Fruit fly (Drosophila melanogaster) whole organism, adult: ENCODE results near the gene Jon25Bii.

Source experiments
- CG11617 ChIP-seq: fragments of 200-800 bp; sonication (Bioruptor generic); optimal IDR thresholded peaks from 2 replicates; lab custom pipeline; 2017; ENCODE audit warnings: mild to moderate bottlenecking, missing biosample characterization, missing genetic modification reagents, missing genetic modification characterization
- CG12768 ChIP-seq: fragments of 200-800 bp; sonication (Bioruptor generic); optimal IDR thresholded peaks from 2 replicates; lab custom pipeline; 2017; ENCODE audit warnings: missing biosample characterization, missing genetic modification characterization, mild to moderate bottlenecking, moderate library complexity, missing genetic modification reagents
- CG14711 ChIP-seq: fragments of 200-800 bp; sonication (Bioruptor generic); optimal IDR thresholded peaks from 2 replicates; lab custom pipeline; 2018; ENCODE audit warnings: missing biosample characterization, mild to moderate bottlenecking, missing genetic modification characterization, moderate library complexity
- CG1620 ChIP-seq: fragments of 200-800 bp; sonication (Bioruptor generic); optimal IDR thresholded peaks from 2 replicates; lab custom pipeline; 2016; ENCODE audit warnings: missing biosample characterization, missing genetic modification characterization
- CG7045 ChIP-seq: fragments of 200-800 bp; sonication (Bioruptor generic); optimal IDR thresholded peaks from 2 replicates; lab custom pipeline; 2017; ENCODE audit warnings: missing biosample characterization, mild to moderate bottlenecking, missing genetic modification characterization
- Crg-1 ChIP-seq: fragments of 200-800 bp; sonication (Bioruptor generic); optimal IDR thresholded peaks from 2 replicates; lab custom pipeline; 2016; ENCODE audit warnings: missing biosample characterization, missing genetic modification characterization
- Hr96 ChIP-seq: fragments of 200-800 bp; sonication (Bioruptor generic); optimal IDR thresholded peaks from 2 replicates; lab custom pipeline; 2016; ENCODE audit warnings: missing biosample characterization, missing genetic modification characterization
- Mnt ChIP-seq: fragments of 200-800 bp; sonication (Bioruptor generic); optimal IDR thresholded peaks from 2 replicates; lab custom pipeline; 2016; ENCODE audit warnings: missing biosample characterization, mild to moderate bottlenecking, missing genetic modification characterization
- cic ChIP-seq: fragments of 200-800 bp; sonication (Bioruptor generic); optimal IDR thresholded peaks from 2 replicates; lab custom pipeline; 2017; ENCODE audit warnings: missing biosample characterization, mild to moderate bottlenecking, missing genetic modification characterization, moderate library complexity
- pad ChIP-seq: fragments of 200-800 bp; sonication (Bioruptor generic); optimal IDR thresholded peaks from 3 replicates; lab custom pipeline; 2017; ENCODE audit warnings: missing biosample characterization, missing genetic modification characterization, mild to moderate bottlenecking, moderate library complexity, missing genetic modification reagents
- tj ChIP-seq: fragments of 200-800 bp; sonication (Bioruptor generic); optimal IDR thresholded peaks from 3 replicates; lab custom pipeline; 2017; ENCODE audit warnings: missing biosample characterization, mild to moderate bottlenecking, missing genetic modification characterization, moderate library complexity
- toe ChIP-seq: fragments of 200-800 bp; sonication (Bioruptor generic); optimal IDR thresholded peaks from 2 replicates; lab custom pipeline; 2016; ENCODE audit warnings: missing biosample characterization, missing genetic modification characterization

- no peak for TF ChIP-seq pad
- no peak for TF ChIP-seq CG12768 (GFP tag; lab: Kevin White, UChicago)
- no peak for TF ChIP-seq CG14711 (tag; lab: Kevin White, UChicago)
- TF ChIP-seq CG7045 = no peak
- TF ChIP-seq cic (GFP tag; lab: Kevin White, UChicago) = no peak
- no peak for TF ChIP-seq Hr96 (GFP tag; lab: Kevin White, UChicago)
- no peak for TF ChIP-seq Mnt (GFP tag; lab: Kevin White, UChicago)
- no peak for TF ChIP-seq CG11617 (GFP tag; lab: Kevin White, UChicago)
- no peak for TF ChIP-seq CG1620 (GFP tag; lab: Kevin White, UChicago)
- no peak for TF ChIP-seq tj (GFP tag; lab: Kevin White, UChicago)
- TF ChIP-seq toe (GFP tag; lab: Kevin White, UChicago) = no peak
- TF ChIP-seq Crg-1 (GFP tag; lab: Kevin White, UChicago) = no peak
Observed at dm6 chr2L:4906546-4907250, 46.2 kb downstream of the Jon25Bii start, which contains the start of gene snsl.
